Worm (Caenorhabditis elegans) whole organism, L1 larva: Measurements from ENCODE around the gene fbxc-21.

ENCODE experiments used
- C34B4.2 ChIP-seq: sonication (generic microtip); optimal IDR thresholded peaks from 2 replicates; lab custom pipeline; 2017; ENCODE audit warnings: mild to moderate bottlenecking, missing genetic modification characterization, missing compliant biosample characterization
- F16B12.6 ChIP-seq: fragments of 150-350 bp; optimal IDR thresholded peaks from 2 replicates; lab custom pipeline; 2014; ENCODE audit warnings: missing biosample characterization, missing genetic modification characterization
- aly-2 ChIP-seq: fragments of 150-350 bp; optimal IDR thresholded peaks from 2 replicates; lab custom pipeline; 2014; ENCODE audit warnings: missing biosample characterization, missing genetic modification characterization
- blmp-1 ChIP-seq: fragments of 150-350 bp; optimal IDR thresholded peaks from 2 replicates; lab custom pipeline; 2014; ENCODE audit warnings: missing biosample characterization, missing genetic modification characterization
- ceh-8 ChIP-seq: fragments of 200-800 bp; sonication (Bioruptor generic); optimal IDR thresholded peaks from 2 replicates; lab custom pipeline; 2018; ENCODE audit warnings: mild to moderate bottlenecking, missing genetic modification characterization, moderate library complexity, missing compliant biosample characterization
- ceh-82 ChIP-seq, 3 experiments: fragments of 150-350 bp in 1 of 3; sonication (generic microtip) in 2 of 3; optimal IDR thresholded peaks; 2 replicates each; lab custom pipeline; 2014 to 2017; ENCODE audit warnings: missing biosample characterization in 3 of 3, missing genetic modification characterization in 3 of 3
- ceh-90 ChIP-seq: sonication (generic microtip); optimal IDR thresholded peaks from 2 replicates; lab custom pipeline; 2016; ENCODE audit warnings: missing genetic modification characterization, missing compliant biosample characterization
- dpl-1 ChIP-seq, 3 experiments: fragments of 150-350 bp in 2 of 3; sonication (generic microtip) in 1 of 3; optimal IDR thresholded peaks; 2 replicates each; lab custom pipeline; 2014 to 2017; ENCODE audit warnings: missing biosample characterization in 3 of 3, missing genetic modification characterization in 3 of 3, missing genetic modification reagents in 3 of 3
- efl-1 ChIP-seq, 4 experiments: fragments of 150-350 bp; optimal IDR thresholded peaks in 3 of 4; peaks in 1 of 4; 1 replicate in 1 of 4; 2 replicates in 3 of 4; lab custom pipeline; 2014; ENCODE audit warnings: missing biosample characterization in 2 of 4, missing genetic modification characterization in 2 of 4, missing genetic modification reagents in 2 of 4
- efl-3 ChIP-seq: fragments of 200-800 bp; sonication (Bioruptor generic); optimal IDR thresholded peaks from 2 replicates; lab custom pipeline; 2018; ENCODE audit warnings: mild to moderate bottlenecking, missing genetic modification characterization, missing compliant biosample characterization
- egl-27 ChIP-seq, 2 experiments: fragments of 150-350 bp in 1 of 2; sonication (generic microtip); optimal IDR thresholded peaks; 3 replicates each; lab custom pipeline; 2017 to 2018; ENCODE audit warnings: missing biosample characterization in 2 of 2, missing genetic modification characterization in 2 of 2, missing genetic modification reagents in 2 of 2
- fkh-10 ChIP-seq: sonication (generic microtip); optimal IDR thresholded peaks from 2 replicates; lab custom pipeline; 2017; ENCODE audit warnings: missing biosample characterization, missing genetic modification reagents, missing genetic modification characterization
- fkh-4 ChIP-seq: sonication (generic microtip); optimal IDR thresholded peaks from 2 replicates; lab custom pipeline; 2016; ENCODE audit warnings: missing compliant biosample characterization, missing genetic modification characterization, borderline replicate concordance
- grh-1 ChIP-seq: fragments of 200-800 bp; sonication (Bioruptor generic); IDR thresholded peaks from 2 replicates; pipeline ENCODE4 v1.3.6; 2022; ENCODE audit warnings: missing genetic modification reagents, missing genetic modification characterization, missing compliant biosample characterization
- hlh-17 ChIP-seq: fragments of 200-800 bp; sonication (Bioruptor generic); optimal IDR thresholded peaks from 2 replicates; lab custom pipeline; 2018; ENCODE audit warnings: missing genetic modification characterization, mild to moderate bottlenecking, missing compliant biosample characterization, moderate library complexity, borderline replicate concordance
- hlh-4 ChIP-seq: sonication (generic microtip); optimal IDR thresholded peaks from 2 replicates; lab custom pipeline; 2016; ENCODE audit warnings: mild to moderate bottlenecking, missing genetic modification characterization, missing compliant biosample characterization
- hpl-2 ChIP-seq: fragments of 150-350 bp; optimal IDR thresholded peaks from 2 replicates; lab custom pipeline; 2014; ENCODE audit warnings: missing biosample characterization, missing genetic modification reagents, missing genetic modification characterization
- lin-14 ChIP-seq: fragments of 200-800 bp; sonication (Bioruptor generic); optimal IDR thresholded peaks from 2 replicates; lab custom pipeline; 2018; ENCODE audit warnings: mild to moderate bottlenecking, missing genetic modification characterization, moderate library complexity, missing compliant biosample characterization
- lin-35 ChIP-seq, 2 experiments: fragments of 150-350 bp; optimal IDR thresholded peaks; 2 replicates each; lab custom pipeline; 2014; ENCODE audit warnings: missing biosample characterization in 2 of 2, missing genetic modification characterization in 2 of 2, missing genetic modification reagents in 2 of 2
- lsy-2 ChIP-seq, 2 experiments: fragments of 150-350 bp; optimal IDR thresholded peaks; 2 replicates each; lab custom pipeline; 2014; ENCODE audit warnings: missing biosample characterization in 2 of 2, missing genetic modification characterization in 2 of 2
- mab-9 ChIP-seq: fragments of 200-800 bp; sonication (Bioruptor generic); IDR thresholded peaks from 2 replicates; pipeline ENCODE4 v1.3.6; 2022; ENCODE audit warnings: missing genetic modification reagents, missing genetic modification characterization, missing compliant biosample characterization
- mdl-1 ChIP-seq, 2 experiments: fragments of 150-350 bp; optimal IDR thresholded peaks; 2 replicates each; lab custom pipeline; 2014 to 2017; ENCODE audit warnings: missing biosample characterization in 2 of 2, missing genetic modification characterization in 2 of 2, inconsistent platforms in 1 of 2
- mef-2 ChIP-seq: fragments of 150-350 bp; optimal IDR thresholded peaks from 2 replicates; lab custom pipeline; 2014; ENCODE audit warnings: missing biosample characterization, missing genetic modification characterization
- mep-1 ChIP-seq: fragments of 150-350 bp; optimal IDR thresholded peaks from 2 replicates; lab custom pipeline; 2014; ENCODE audit warnings: missing biosample characterization, missing genetic modification characterization
- nhr-11 ChIP-seq: fragments of 150-350 bp; optimal IDR thresholded peaks from 2 replicates; lab custom pipeline; 2014; ENCODE audit warnings: missing biosample characterization, missing genetic modification characterization
- nhr-20 ChIP-seq: sonication (generic microtip); optimal IDR thresholded peaks from 2 replicates; lab custom pipeline; 2016; ENCODE audit warnings: mild to moderate bottlenecking, missing genetic modification characterization, missing compliant biosample characterization
- nhr-28 ChIP-seq: fragments of 150-350 bp; optimal IDR thresholded peaks from 2 replicates; lab custom pipeline; 2014; ENCODE audit warnings: missing biosample characterization, missing genetic modification characterization
- nhr-71 ChIP-seq: sonication (generic microtip); optimal IDR thresholded peaks from 2 replicates; lab custom pipeline; 2016; ENCODE audit warnings: mild to moderate bottlenecking, missing genetic modification characterization, moderate library complexity, missing compliant biosample characterization
- nhr-76 ChIP-seq: sonication (generic microtip); optimal IDR thresholded peaks from 2 replicates; lab custom pipeline; 2017; ENCODE audit warnings: missing biosample characterization, missing genetic modification characterization
- nhr-77 ChIP-seq: fragments of 150-350 bp; optimal IDR thresholded peaks from 2 replicates; lab custom pipeline; 2014; ENCODE audit warnings: missing biosample characterization, missing genetic modification characterization
- nhr-85 ChIP-seq: sonication (generic microtip); peaks from one replicate; lab custom pipeline; 2016; ENCODE audit warnings: missing genetic modification characterization, inconsistent platforms, missing compliant biosample characterization
- pag-3 ChIP-seq: sonication (generic microtip); optimal IDR thresholded peaks from 2 replicates; lab custom pipeline; 2017; ENCODE audit warnings: missing genetic modification characterization, mild to moderate bottlenecking, missing compliant biosample characterization, antibody characterized with exemption, borderline replicate concordance; ENCODE audit not compliant: insufficient read depth
- pqm-1 ChIP-seq: sonication (generic microtip); optimal IDR thresholded peaks from 3 replicates; lab custom pipeline; 2017; ENCODE audit warnings: missing biosample characterization, missing genetic modification characterization
- rnt-1 ChIP-seq: sonication (generic microtip); optimal IDR thresholded peaks from 2 replicates; lab custom pipeline; 2016; ENCODE audit warnings: mild to moderate bottlenecking, missing genetic modification characterization, moderate library complexity, missing compliant biosample characterization
- snpc-4 ChIP-seq: fragments of 150-350 bp; optimal IDR thresholded peaks from 2 replicates; lab custom pipeline; 2014; ENCODE audit warnings: missing biosample characterization, missing genetic modification characterization
- snu-23 ChIP-seq: sonication (generic microtip); optimal IDR thresholded peaks from 2 replicates; lab custom pipeline; 2016; ENCODE audit warnings: missing genetic modification characterization, missing compliant biosample characterization
- sox-4 ChIP-seq: sonication (generic microtip); optimal IDR thresholded peaks from 2 replicates; lab custom pipeline; 2016; ENCODE audit warnings: missing genetic modification characterization, missing compliant biosample characterization
- swsn-7 ChIP-seq: sonication (generic microtip); optimal IDR thresholded peaks from 2 replicates; lab custom pipeline; 2016; ENCODE audit warnings: missing genetic modification characterization, missing compliant biosample characterization
- tbx-2 ChIP-seq: sonication (generic microtip); optimal IDR thresholded peaks from 2 replicates; lab custom pipeline; 2016; ENCODE audit warnings: missing genetic modification characterization, missing compliant biosample characterization
- tlp-1 ChIP-seq: fragments of 150-350 bp; optimal IDR thresholded peaks from 2 replicates; lab custom pipeline; 2014; ENCODE audit warnings: missing biosample characterization, missing genetic modification characterization
- unc-30 ChIP-seq: sonication (generic microtip); optimal IDR thresholded peaks from 2 replicates; lab custom pipeline; 2017; ENCODE audit warnings: missing biosample characterization, missing genetic modification characterization
- unc-62 ChIP-seq: fragments of 150-350 bp; optimal IDR thresholded peaks from 2 replicates; lab custom pipeline; 2014; ENCODE audit warnings: missing biosample characterization, missing genetic modification reagents, missing genetic modification characterization
- vab-15 ChIP-seq: sonication (generic microtip); optimal IDR thresholded peaks from 2 replicates; lab custom pipeline; 2017; ENCODE audit warnings: missing genotype, mild to moderate bottlenecking, missing genetic modification characterization, missing compliant biosample characterization
- xbp-1 ChIP-seq: sonication (generic microtip); optimal IDR thresholded peaks from 2 replicates; lab custom pipeline; 2016; ENCODE audit warnings: missing genetic modification characterization, missing compliant biosample characterization

fbxc-21 gene

ce11 chrII:1692827-1693226, at the start of gene fbxc-21:
Gene fbxc-21 (minus strand): TSS chrII:1692927.
- TF ChIP-seq hpl-2 (GFP tag; lab: Kevin White, UChicago) (no peak), efl-3 (GFP tag; lab: Kevin White, UChicago) (no peak), mef-2 (tag; lab: Kevin White, UChicago) (no peak), nhr-71 (tag; lab: Kevin White, UChicago) (no peak), nhr-85 (tag; lab: Kevin White, UChicago) (no peak), pqm-1 (no peak), dpl-1 (GFP tag; optimal IDR thresholded peaks at IDR 0.05; lab: Kevin White, UChicago) (no peak), pag-3 (no peak), ceh-90 (tag; lab: Kevin White, UChicago) (no peak), vab-15 (no peak)

DNA sequence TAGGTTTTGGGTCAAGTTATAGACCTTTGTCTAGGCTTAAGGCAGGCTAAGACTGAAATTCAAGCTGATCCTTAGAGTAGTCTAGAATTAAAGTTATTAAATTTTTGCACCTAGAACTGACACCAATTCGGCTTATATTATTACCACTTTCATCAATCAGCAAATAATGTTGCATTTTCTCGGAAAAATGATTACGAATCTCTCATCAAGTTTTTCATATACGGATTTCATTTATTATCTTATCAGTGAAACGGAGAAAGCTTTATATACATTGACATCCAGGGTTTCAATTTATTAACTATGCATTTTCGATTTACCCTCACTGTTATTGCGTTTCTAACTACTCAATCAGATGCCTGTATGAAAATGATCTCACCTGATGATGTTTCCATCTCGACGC, 48.5 kb upstream of the fbxc-21 start, which contains the start of gene K07G6.1:
Gene K07G6.1 (plus strand): TSS at position 301 of the 400 bp plus-strand sequence.
- no peak for TF ChIP-seq tbx-2
- TF ChIP-seq efl-1 (optimal IDR thresholded peaks at IDR 0.05; lab: Kevin White, UChicago), result no peak
- peak in 1 of 2 experiments; percentile 26 for TF ChIP-seq efl-1 (GFP tag; optimal IDR thresholded peaks at IDR 0.05 in 1 of 2; lab: Kevin White, UChicago)

DNA sequence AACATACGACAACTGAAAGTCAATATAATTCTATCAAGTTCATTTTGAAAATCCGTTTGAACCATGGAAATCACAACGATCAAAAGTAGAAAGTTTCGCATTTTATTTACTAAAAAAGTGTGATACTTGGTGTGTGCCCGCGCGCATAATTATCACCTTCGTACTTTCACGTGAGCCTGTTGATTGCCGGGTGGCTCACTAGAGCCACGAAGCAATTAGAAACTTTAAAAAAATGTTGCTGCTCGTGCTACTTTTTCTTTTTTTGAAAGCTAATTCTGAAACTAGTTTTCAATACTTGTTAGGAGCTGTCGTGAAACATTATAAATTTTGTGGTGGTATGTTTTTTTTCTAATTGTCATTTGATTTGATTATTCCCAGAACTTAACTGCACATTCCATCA, 46.1 kb upstream of the fbxc-21 start, which contains the start of the genes irld-9 and irld-33:
Gene irld-9 (minus strand): TSS at position 101 of the 400 bp plus-strand sequence.
Gene irld-33 (plus strand): TSS at position 209 of the 400 bp plus-strand sequence.
- TF ChIP-seq nhr-20 (no peak), xbp-1 (tag; lab: Kevin White, UChicago) (no peak), mab-9 (no peak), efl-1 (optimal IDR thresholded peaks at IDR 0.05; lab: Kevin White, UChicago) (no peak), efl-1 (GFP tag; optimal IDR thresholded peaks at IDR 0.05 in 1 of 2; lab: Kevin White, UChicago) (no peak), aly-2 (tag; lab: Kevin White, UChicago) (no peak), swsn-7 (tag; lab: Kevin White, UChicago) (no peak), hlh-17 (no peak), dpl-1 (GFP tag; optimal IDR thresholded peaks at IDR 0.05; lab: Kevin White, UChicago) (no peak), fkh-4 (tag; lab: Kevin White, UChicago) (no peak), grh-1 (GFP tag; lab: Robert Waterston, UW) (no peak), blmp-1 (no peak), pqm-1 (no peak), nhr-76 (no peak), ceh-8 (GFP tag; lab: Kevin White, UChicago) (no peak), lin-14 (GFP tag; lab: Kevin White, UChicago) (no peak)

DNA sequence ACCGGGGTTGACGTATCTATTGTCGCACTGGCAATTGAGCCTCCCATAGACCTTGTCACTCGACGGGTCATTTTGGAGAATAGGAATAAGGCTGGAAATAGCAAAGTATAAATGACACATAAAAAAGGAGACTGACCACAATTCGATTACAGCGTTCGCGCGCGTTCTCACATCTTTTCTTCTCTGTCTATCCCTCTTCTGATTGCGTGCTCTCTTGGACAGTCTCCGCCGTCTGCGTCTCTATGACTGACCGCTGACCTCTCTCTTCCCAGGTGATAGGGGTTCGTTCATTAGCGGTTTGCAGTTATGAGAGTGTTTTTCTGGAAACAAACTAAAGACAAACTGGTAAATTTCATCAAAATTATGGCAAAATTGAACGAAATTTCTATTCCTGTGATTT, 43.6 kb upstream of the fbxc-21 start, which contains the start of gene ceh-83:
Gene ceh-83 (minus strand): TSS at position 181 of the 400 bp plus-strand sequence.
- peak in 2 of 3 experiments; percentile 16 to 34 for TF ChIP-seq dpl-1 (GFP tag; optimal IDR thresholded peaks at IDR 0.05; lab: Kevin White, UChicago)
- TF ChIP-seq lin-14 (GFP tag; lab: Kevin White, UChicago), result peak; percentile 80
- TF ChIP-seq snpc-4, result no peak
- no peak for TF ChIP-seq mep-1 (tag; lab: Kevin White, UChicago)
- TF ChIP-seq unc-62, result no peak
- TF ChIP-seq nhr-85 (tag; lab: Kevin White, UChicago), result peak; percentile 59
- TF ChIP-seq ceh-82 (tag; optimal IDR thresholded peaks at IDR 0.05; lab: Kevin White, UChicago), result no peak
- no peak for TF ChIP-seq grh-1 (GFP tag; lab: Robert Waterston, UW)
- no peak for TF ChIP-seq blmp-1
- peak; percentile 2 to 64 for TF ChIP-seq lin-35 (GFP tag; optimal IDR thresholded peaks at IDR 0.05; lab: Kevin White, UChicago)
- TF ChIP-seq pag-3, result no peak
- TF ChIP-seq fkh-10 (GFP tag; lab: Kevin White, UChicago), result no peak
- no peak for TF ChIP-seq tlp-1 (tag; lab: Kevin White, UChicago)
- TF ChIP-seq nhr-77 (tag; lab: Kevin White, UChicago), result no peak
- TF ChIP-seq F16B12.6, result no peak
- no peak for TF ChIP-seq efl-3 (GFP tag; lab: Kevin White, UChicago)
- TF ChIP-seq hlh-4 (tag; lab: Kevin White, UChicago), result no peak
- no peak for TF ChIP-seq pqm-1
- TF ChIP-seq efl-1 (optimal IDR thresholded peaks at IDR 0.05; lab: Kevin White, UChicago), result peak; percentile 57 to 68
- TF ChIP-seq efl-1 (GFP tag; optimal IDR thresholded peaks at IDR 0.05 in 1 of 2; lab: Kevin White, UChicago), result peak; percentile 36 to 94
- peak; percentile 50 for TF ChIP-seq rnt-1 (tag; lab: Kevin White, UChicago)
- TF ChIP-seq nhr-28, result no peak
- no peak for TF ChIP-seq lsy-2 (tag; optimal IDR thresholded peaks at IDR 0.05; lab: Kevin White, UChicago)
- TF ChIP-seq nhr-11, result no peak
- TF ChIP-seq sox-4, result no peak
- no peak for TF ChIP-seq nhr-71 (tag; lab: Kevin White, UChicago)
- TF ChIP-seq nhr-20, result peak; percentile 19
- TF ChIP-seq unc-30, result no peak
- no peak for TF ChIP-seq snu-23 (GFP tag; lab: Kevin White, UChicago)
- TF ChIP-seq hpl-2 (GFP tag; lab: Kevin White, UChicago), result no peak
- no peak for TF ChIP-seq C34B4.2 (tag; lab: Kevin White, UChicago)
- no peak for TF ChIP-seq egl-27 (tag; optimal IDR thresholded peaks at IDR 0.05; lab: Kevin White, UChicago)
- TF ChIP-seq mdl-1 (tag; optimal IDR thresholded peaks at IDR 0.05; lab: Kevin White, UChicago), result no peak
- TF ChIP-seq vab-15, result no peak
- TF ChIP-seq ceh-90 (tag; lab: Kevin White, UChicago), result no peak
